Worm (Caenorhabditis elegans): ENCODE measurements around the gene F17C11.6.

ce11 chrV:10960544-10960943 is 5.6 kb downstream of the F17C11.6 start, which contains the start of gene vps-36:
- TF ChIP-seq nhr-11 (tag; optimal IDR thresholded peaks at IDR 0.05), result no peak
- no peak for TF ChIP-seq fos-1 (tag; optimal IDR thresholded peaks at IDR 0.05)
- TF ChIP-seq ztf-11 (tag; optimal IDR thresholded peaks at IDR 0.05), result no peak
- TF ChIP-seq zag-1 (tag; optimal IDR thresholded peaks at IDR 0.05), result no peak
- no peak for TF ChIP-seq snpc-4 (tag; optimal IDR thresholded peaks at IDR 0.05)
